Worm (Caenorhabditis elegans): ENCODE results near the gene fbxa-197.
"Not testable (repeated sequence)": the region's sequence is repeated elsewhere in the genome, so short reads cannot be mapped to it uniquely, and the experiment has no call there.

fbxa-197 gene

DNA sequence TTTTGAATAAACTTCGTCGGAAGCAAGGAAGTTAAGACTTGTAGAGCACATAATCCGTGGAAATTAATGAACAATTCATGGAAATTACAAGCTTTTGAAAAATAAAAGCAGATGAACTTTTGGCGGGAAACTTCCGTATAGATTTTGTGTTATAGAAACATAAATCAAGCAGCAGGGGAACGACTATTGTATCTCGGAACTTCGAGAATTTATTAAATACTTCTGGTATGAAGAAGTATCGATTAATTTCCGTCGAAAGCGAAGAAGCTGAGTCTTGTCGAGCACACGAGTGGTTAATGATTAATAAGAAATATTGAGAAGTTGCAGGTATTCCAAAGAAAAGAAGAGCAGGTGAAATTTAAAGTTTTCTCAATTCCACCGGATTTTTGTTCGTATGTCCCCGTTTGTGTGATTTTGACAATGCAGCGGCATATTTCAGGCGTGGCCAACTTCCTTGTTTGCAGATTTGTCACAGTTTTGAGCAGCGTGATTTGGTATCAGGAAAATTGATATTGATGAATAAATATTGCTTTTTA, 17.1 kb upstream of the fbxa-197 start, which contains the start of gene srh-147:
Gene srh-147 (minus strand): TSS at position 51 of the 536 bp plus-strand sequence.
- TF ChIP-seq klf-2 (GFP tag; conservative IDR thresholded peaks at IDR 0.05); T22C8.4 (GFP tag; IDR thresholded peaks at IDR 0.05); flt-1 (GFP tag; IDR thresholded peaks at IDR 0.05): not testable (repeated sequence)

DNA sequence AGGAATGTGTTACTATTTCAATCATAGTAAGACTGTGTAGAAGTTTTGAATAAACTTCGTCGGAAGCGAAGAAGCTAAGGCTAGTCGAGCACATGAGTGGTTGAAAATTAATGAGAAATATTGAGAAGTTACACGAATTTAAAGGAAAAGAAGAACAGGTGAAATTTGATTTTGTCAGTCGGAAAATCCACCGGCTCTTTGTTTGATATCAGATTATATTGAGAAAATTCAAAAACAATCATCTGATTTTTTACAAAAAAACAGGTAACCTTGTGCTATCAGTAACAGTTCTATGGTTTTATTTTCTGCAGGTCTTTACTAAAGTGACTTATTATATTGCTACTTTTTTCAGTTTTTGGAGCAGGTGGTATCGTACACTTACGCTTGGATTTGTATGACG, 9.2 kb upstream of the fbxa-197 start, which contains the start of gene srh-148:
Gene srh-148 (minus strand): TSS at position 101 of the 400 bp plus-strand sequence.
- TF ChIP-seq ztf-23 (GFP tag; IDR thresholded peaks at IDR 0.05): no peak
- no peak for TF ChIP-seq med-1 (GFP tag; optimal IDR thresholded peaks at IDR 0.05; ENCODE audit: insufficient read depth)
- TF ChIP-seq flt-1 (GFP tag; IDR thresholded peaks at IDR 0.05): no peak
- no peak for TF ChIP-seq cog-1 (tag; optimal IDR thresholded peaks at IDR 0.05)

DNA sequence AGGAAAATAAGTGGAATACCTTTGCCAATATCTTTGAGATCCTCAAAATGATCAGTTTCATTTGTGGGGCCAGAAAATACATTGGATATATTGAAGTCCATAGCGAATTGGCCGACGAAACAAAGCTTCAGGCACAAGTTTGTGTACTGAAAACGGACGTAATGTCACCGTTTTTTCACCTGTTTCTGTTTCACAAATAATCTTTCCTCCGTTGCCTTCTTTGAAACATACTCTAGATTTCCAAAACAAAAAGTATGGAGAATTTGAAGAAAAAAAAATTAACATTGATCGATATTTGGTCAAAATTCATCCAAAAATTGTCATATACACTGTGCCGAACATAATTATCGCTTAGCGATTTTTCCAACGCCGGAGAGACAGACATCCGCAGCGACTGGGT, 4.9 kb upstream of the fbxa-197 start, which contains the start of gene srz-12:
Gene srz-12 (minus strand): TSS at position 101 of the 400 bp plus-strand sequence.
- no peak for TF ChIP-seq med-1 (GFP tag; optimal IDR thresholded peaks at IDR 0.05; ENCODE audit: insufficient read depth)
- no peak for TF ChIP-seq cog-1 (tag; optimal IDR thresholded peaks at IDR 0.05)
- no peak for TF ChIP-seq ztf-29 (GFP tag; IDR thresholded peaks at IDR 0.05)
- TF ChIP-seq T22C8.4 (GFP tag; IDR thresholded peaks at IDR 0.05): no peak
- no peak for TF ChIP-seq klf-2 (GFP tag; conservative IDR thresholded peaks at IDR 0.05)
- TF ChIP-seq flt-1 (GFP tag; IDR thresholded peaks at IDR 0.05): no peak
- no peak for TF ChIP-seq ztf-23 (GFP tag; IDR thresholded peaks at IDR 0.05)
- TF ChIP-seq tab-1 (GFP tag; IDR thresholded peaks at IDR 0.05): no peak
- TF ChIP-seq ref-1 (GFP tag; conservative IDR thresholded peaks at IDR 0.05): no peak

DNA sequence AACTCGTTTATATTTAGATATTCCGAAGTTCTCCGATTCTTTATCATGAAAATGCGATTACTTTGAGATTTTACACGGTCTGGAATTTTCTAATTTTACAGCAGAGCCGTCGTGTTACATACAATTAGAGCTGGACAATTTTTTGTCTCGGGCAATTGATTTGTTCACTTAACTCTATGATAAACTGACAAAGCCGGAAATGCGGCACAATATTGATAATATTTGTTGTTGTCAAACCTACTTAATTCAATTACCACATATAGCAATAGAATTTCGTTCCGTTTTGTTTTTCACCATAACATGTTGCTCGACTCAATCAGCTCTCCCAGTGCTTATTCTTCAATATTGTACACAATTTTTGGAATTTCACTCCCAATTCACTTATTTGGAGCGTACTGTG, 4.4 kb upstream of the fbxa-197 start, which contains the start of gene srh-299:
Gene srh-299 (plus strand): TSS at position 301 of the 400 bp plus-strand sequence.
- TF ChIP-seq ref-1 (GFP tag; conservative IDR thresholded peaks at IDR 0.05) (no peak), T22C8.4 (GFP tag; IDR thresholded peaks at IDR 0.05) (no peak), flt-1 (GFP tag; IDR thresholded peaks at IDR 0.05) (no peak), cog-1 (tag; optimal IDR thresholded peaks at IDR 0.05) (no peak), klf-2 (GFP tag; conservative IDR thresholded peaks at IDR 0.05) (no peak), med-1 (GFP tag; optimal IDR thresholded peaks at IDR 0.05; ENCODE audit: insufficient read depth) (no peak), tab-1 (GFP tag; IDR thresholded peaks at IDR 0.05) (no peak), ztf-23 (GFP tag; IDR thresholded peaks at IDR 0.05) (no peak), ztf-29 (GFP tag; IDR thresholded peaks at IDR 0.05) (no peak)

DNA sequence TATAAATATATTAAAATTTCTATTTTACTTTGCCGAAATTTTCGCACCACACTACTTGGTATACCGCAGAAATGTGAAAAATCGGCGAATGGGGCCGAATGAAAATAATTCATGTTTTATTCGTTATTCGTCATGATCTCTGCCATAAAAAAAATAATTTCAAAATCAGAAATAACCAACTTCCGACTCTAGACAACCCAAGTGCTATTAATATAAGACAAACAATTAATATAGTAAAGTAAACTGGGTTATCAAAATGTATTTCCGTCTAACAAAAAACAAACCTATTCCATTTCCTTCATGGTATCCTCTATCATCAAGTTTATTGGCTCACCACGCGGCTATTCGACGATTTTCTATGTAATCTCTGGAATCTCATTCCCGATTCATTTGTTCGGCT, 1.6 kb upstream of the fbxa-197 start, which contains the start of gene srh-293:
Gene srh-293 (plus strand): TSS at position 301 of the 400 bp plus-strand sequence.
- TF ChIP-seq cog-1 (tag; optimal IDR thresholded peaks at IDR 0.05) (no peak), ztf-29 (GFP tag; IDR thresholded peaks at IDR 0.05) (no peak), flt-1 (GFP tag; IDR thresholded peaks at IDR 0.05) (no peak), ref-1 (GFP tag; conservative IDR thresholded peaks at IDR 0.05) (no peak), ztf-23 (GFP tag; IDR thresholded peaks at IDR 0.05) (no peak), klf-2 (GFP tag; conservative IDR thresholded peaks at IDR 0.05) (no peak)

DNA sequence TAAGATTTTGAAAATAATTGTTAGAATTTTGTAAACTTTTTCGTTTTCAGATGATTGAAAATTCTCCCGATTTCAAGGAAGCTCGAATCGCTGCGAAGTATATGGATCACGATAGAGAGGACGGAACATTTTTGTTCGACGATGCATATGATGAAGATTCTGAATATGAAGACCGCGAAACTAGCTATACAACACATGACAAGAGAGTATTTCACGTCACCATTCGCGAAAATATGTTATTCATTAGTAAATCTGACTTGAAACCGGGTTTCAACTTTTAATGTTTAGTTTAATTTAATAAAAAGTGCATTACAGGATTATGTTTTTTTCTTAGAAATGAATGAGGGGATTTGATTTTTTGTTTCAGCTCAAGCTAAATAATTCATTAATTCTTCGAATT, 2.9 kb downstream of the fbxa-197 start, which contains the start of gene str-57:
Gene str-57 (plus strand): TSS at position 301 of the 400 bp plus-strand sequence.
- TF ChIP-seq ztf-29 (GFP tag; IDR thresholded peaks at IDR 0.05) (no peak), flt-1 (GFP tag; IDR thresholded peaks at IDR 0.05) (no peak), klf-2 (GFP tag; conservative IDR thresholded peaks at IDR 0.05) (no peak), ztf-23 (GFP tag; IDR thresholded peaks at IDR 0.05) (no peak), tab-1 (GFP tag; IDR thresholded peaks at IDR 0.05) (no peak), med-1 (GFP tag; optimal IDR thresholded peaks at IDR 0.05; ENCODE audit: insufficient read depth) (no peak), ref-1 (GFP tag; conservative IDR thresholded peaks at IDR 0.05) (no peak), cog-1 (tag; optimal IDR thresholded peaks at IDR 0.05) (no peak), T22C8.4 (GFP tag; IDR thresholded peaks at IDR 0.05) (no peak)

DNA sequence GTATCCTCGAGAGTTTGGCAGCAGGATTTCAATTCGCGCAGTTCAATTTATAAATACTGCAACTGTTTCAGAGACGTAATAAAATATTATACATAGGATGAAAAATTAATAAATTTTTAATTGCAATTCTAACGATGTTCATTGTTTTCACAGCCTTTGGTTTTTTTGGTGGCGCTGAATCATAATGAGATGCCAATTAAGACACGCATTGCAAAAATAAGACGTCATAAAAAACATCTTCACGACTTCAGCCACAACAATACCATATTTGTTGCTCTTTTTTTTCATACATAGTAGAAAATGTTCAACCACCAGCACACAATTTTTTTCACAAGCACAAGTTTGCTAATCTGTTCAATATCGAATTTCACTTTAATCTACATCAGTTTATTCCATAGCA, 4.8 kb downstream of the fbxa-197 start, which contains the start of gene str-56:
Gene str-56 (plus strand): TSS at position 301 of the 400 bp plus-strand sequence.
- no peak for TF ChIP-seq ztf-29 (GFP tag; IDR thresholded peaks at IDR 0.05)
- TF ChIP-seq klf-2 (GFP tag; conservative IDR thresholded peaks at IDR 0.05): no peak
- TF ChIP-seq tab-1 (GFP tag; IDR thresholded peaks at IDR 0.05): no peak
- no peak for TF ChIP-seq med-1 (GFP tag; optimal IDR thresholded peaks at IDR 0.05; ENCODE audit: insufficient read depth)
- no peak for TF ChIP-seq ref-1 (GFP tag; conservative IDR thresholded peaks at IDR 0.05)
- TF ChIP-seq ztf-23 (GFP tag; IDR thresholded peaks at IDR 0.05): no peak
- no peak for TF ChIP-seq flt-1 (GFP tag; IDR thresholded peaks at IDR 0.05)
- TF ChIP-seq cog-1 (tag; optimal IDR thresholded peaks at IDR 0.05): no peak
- TF ChIP-seq T22C8.4 (GFP tag; IDR thresholded peaks at IDR 0.05): no peak

DNA sequence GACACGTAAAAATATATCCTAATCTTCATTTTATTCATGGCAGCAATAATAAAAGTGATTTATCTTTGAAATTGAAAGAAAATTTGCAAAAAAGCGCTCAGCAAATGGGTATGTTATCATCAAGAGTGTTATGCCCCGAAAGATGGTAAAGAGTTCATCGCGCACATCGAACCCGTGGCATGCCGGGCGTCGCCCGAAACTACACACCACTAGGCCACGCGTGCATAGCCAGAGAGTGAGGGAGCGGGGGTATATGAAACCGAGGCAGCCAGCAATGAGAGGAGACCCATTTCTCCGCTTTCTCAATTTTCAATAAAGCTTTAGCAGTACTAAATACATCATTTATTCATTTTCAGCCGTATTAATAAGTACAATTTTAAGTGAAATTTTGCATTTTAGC, 6.3 kb downstream of the fbxa-197 start:
- peak; percentile 100 for TF ChIP-seq ref-1 (GFP tag; conservative IDR thresholded peaks at IDR 0.05)
- peak; percentile 100 for TF ChIP-seq ztf-29 (GFP tag; IDR thresholded peaks at IDR 0.05)
- peak; percentile 99 for TF ChIP-seq T22C8.4 (GFP tag; IDR thresholded peaks at IDR 0.05)
- peak; percentile 99 for TF ChIP-seq flt-1 (GFP tag; IDR thresholded peaks at IDR 0.05)
- peak; percentile 100 for TF ChIP-seq tab-1 (GFP tag; IDR thresholded peaks at IDR 0.05)
- peak; percentile 96 for TF ChIP-seq cog-1 (tag; optimal IDR thresholded peaks at IDR 0.05)
- peak; percentile 99 for TF ChIP-seq ztf-23 (GFP tag; IDR thresholded peaks at IDR 0.05)
- peak; percentile 99 for TF ChIP-seq klf-2 (GFP tag; conservative IDR thresholded peaks at IDR 0.05)
- peak; percentile 91 for TF ChIP-seq med-1 (GFP tag; optimal IDR thresholded peaks at IDR 0.05; ENCODE audit: insufficient read depth)

DNA sequence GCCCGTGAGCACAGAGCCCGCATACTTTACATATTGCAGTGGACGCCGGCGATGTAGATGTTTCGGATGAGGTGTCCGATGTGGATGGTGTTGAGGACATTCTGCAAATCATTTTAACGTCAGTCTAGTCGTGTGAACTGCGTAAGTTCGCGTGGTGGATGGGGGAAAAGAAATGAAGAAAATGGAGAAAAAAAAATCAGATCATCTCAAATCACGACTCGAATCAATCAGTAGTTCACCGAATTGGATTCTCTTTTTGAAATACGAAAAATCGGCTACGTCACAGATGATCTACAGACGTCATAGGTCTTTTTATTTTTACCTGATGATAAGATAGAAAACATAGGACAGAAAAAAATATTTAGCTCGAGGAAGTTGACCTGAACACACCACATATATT, 8.8 kb downstream of the fbxa-197 start, which contains the start of gene nhr-102:
Gene nhr-102 (minus strand): TSS at position 101 of the 400 bp plus-strand sequence.
- TF ChIP-seq tab-1 (GFP tag; IDR thresholded peaks at IDR 0.05): no peak
- TF ChIP-seq ref-1 (GFP tag; conservative IDR thresholded peaks at IDR 0.05): no peak
- TF ChIP-seq ztf-23 (GFP tag; IDR thresholded peaks at IDR 0.05): no peak
- no peak for TF ChIP-seq cog-1 (tag; optimal IDR thresholded peaks at IDR 0.05)
- no peak for TF ChIP-seq flt-1 (GFP tag; IDR thresholded peaks at IDR 0.05)
- TF ChIP-seq klf-2 (GFP tag; conservative IDR thresholded peaks at IDR 0.05): no peak
- TF ChIP-seq ztf-29 (GFP tag; IDR thresholded peaks at IDR 0.05): no peak
- TF ChIP-seq med-1 (GFP tag; optimal IDR thresholded peaks at IDR 0.05; ENCODE audit: insufficient read depth): no peak
- no peak for TF ChIP-seq T22C8.4 (GFP tag; IDR thresholded peaks at IDR 0.05)
